Worm (Caenorhabditis elegans) whole organism, L4 larva: ENCODE data around the gene F21H7.3.

Experiments used
- D1046.2 ChIP-seq: fragments of 200-800 bp; sonication (Bioruptor generic); IDR thresholded peaks from 2 replicates; pipeline ENCODE4 v1.3.6; 2022; ENCODE audit warnings: missing genetic modification characterization, missing compliant biosample characterization
- F10B5.3 ChIP-seq: sonication (generic microtip); optimal IDR thresholded peaks from 2 replicates; lab custom pipeline; 2016; ENCODE audit warnings: mild to moderate bottlenecking, missing genetic modification characterization, missing compliant biosample characterization
- F26F4.8 ChIP-seq: fragments of 200-800 bp; sonication (Bioruptor generic); conservative IDR thresholded peaks from 2 replicates; pipeline ENCODE4 v1.3.6; 2022; ENCODE audit warnings: missing genetic modification characterization, missing compliant biosample characterization
- F49E8.2 ChIP-seq: sonication (generic microtip); optimal IDR thresholded peaks from 2 replicates; lab custom pipeline; 2016; ENCODE audit warnings: missing compliant biosample characterization, mild to moderate bottlenecking, missing genetic modification characterization, borderline replicate concordance
- T20F7.1 ChIP-seq: fragments of 200-800 bp; sonication (Bioruptor generic); optimal IDR thresholded peaks from 2 replicates; lab custom pipeline; 2018; ENCODE audit warnings: mild to moderate bottlenecking, missing genetic modification characterization, missing compliant biosample characterization
- Y105C5A.15 ChIP-seq: fragments of 200-800 bp; sonication (Bioruptor generic); IDR thresholded peaks from 2 replicates; pipeline ENCODE4 v1.3.6; 2022; ENCODE audit warnings: missing genetic modification characterization, missing compliant biosample characterization
- ZK337.2 ChIP-seq: fragments of 200-800 bp; sonication (Bioruptor generic); IDR thresholded peaks from 2 replicates; pipeline ENCODE4 v1.3.6; 2022; ENCODE audit warnings: missing genetic modification reagents, missing genetic modification characterization, missing compliant biosample characterization
- ZK546.5 ChIP-seq, 2 experiments: sonication (generic microtip); optimal IDR thresholded peaks; 2 replicates each; lab custom pipeline; 2017; ENCODE audit warnings: missing biosample characterization in 2 of 2, missing genetic modification characterization in 2 of 2
- aly-2 ChIP-seq: sonication (generic microtip); optimal IDR thresholded peaks from 2 replicates; lab custom pipeline; 2018; ENCODE audit warnings: missing biosample characterization, missing genetic modification characterization
- ama-1 ChIP-seq: fragments of 150-350 bp; optimal IDR thresholded peaks from 2 replicates; lab custom pipeline; 2014; ENCODE audit warnings: inconsistent platforms, mixed read lengths
- arid-1 ChIP-seq: fragments of 200-800 bp; sonication (Bioruptor generic); conservative IDR thresholded peaks from 2 replicates; pipeline ENCODE4 v1.3.6; 2022; ENCODE audit warnings: missing genetic modification reagents, missing genetic modification characterization, missing compliant biosample characterization
- ceh-32 ChIP-seq: sonication (generic microtip); optimal IDR thresholded peaks from 2 replicates; lab custom pipeline; 2016; ENCODE audit warnings: mild to moderate bottlenecking, missing genetic modification characterization, missing compliant biosample characterization; ENCODE audit not compliant: poor library complexity
- ceh-44 ChIP-seq: fragments of 200-800 bp; sonication (Bioruptor generic); IDR thresholded peaks from 2 replicates; pipeline ENCODE4 v1.3.6; 2022; ENCODE audit warnings: missing genetic modification reagents, missing genetic modification characterization, missing compliant biosample characterization
- ces-1 ChIP-seq: fragments of 150-350 bp; sonication (generic microtip); optimal IDR thresholded peaks from 4 replicates; lab custom pipeline; 2014; ENCODE audit warnings: missing biosample characterization, missing genetic modification reagents, missing genetic modification characterization
- daf-16 ChIP-seq, 3 experiments: sonication (generic microtip); optimal IDR thresholded peaks; 2 replicates each; lab custom pipeline; 2016 to 2017; ENCODE audit warnings: missing genetic modification characterization in 3 of 3, missing genetic modification reagents in 3 of 3, mild to moderate bottlenecking in 2 of 3, missing compliant biosample characterization in 2 of 3, missing biosample characterization in 1 of 3, moderate library complexity in 1 of 3
- dmd-6 ChIP-seq: fragments of 200-800 bp; sonication (Bioruptor generic); IDR thresholded peaks from 2 replicates; pipeline ENCODE4 v1.3.6; 2022; ENCODE audit warnings: missing genetic modification reagents, missing genetic modification characterization, missing compliant biosample characterization
- egl-43 ChIP-seq: fragments of 200-800 bp; sonication (Bioruptor generic); IDR thresholded peaks from 2 replicates; pipeline ENCODE4 v1.3.6; 2022; ENCODE audit warnings: missing genetic modification reagents, missing genetic modification characterization, missing compliant biosample characterization
- hif-1 ChIP-seq, 2 experiments: sonication (generic microtip); optimal IDR thresholded peaks; 2 replicates each; lab custom pipeline; 2016 to 2017; ENCODE audit warnings: missing compliant biosample characterization in 2 of 2, missing genetic modification characterization in 2 of 2, missing genetic modification reagents in 2 of 2, missing genotype in 2 of 2, mild to moderate bottlenecking in 1 of 2
- hlh-11 ChIP-seq: fragments of 200-800 bp; sonication (Bioruptor generic); optimal IDR thresholded peaks from 2 replicates; lab custom pipeline; 2018; ENCODE audit warnings: mild to moderate bottlenecking, missing genetic modification characterization, missing compliant biosample characterization
- hlh-30 ChIP-seq: sonication (generic microtip); optimal IDR thresholded peaks from 2 replicates; lab custom pipeline; 2017; ENCODE audit warnings: antibody characterized with exemption, mild to moderate bottlenecking, missing genetic modification characterization, missing compliant biosample characterization; ENCODE audit not compliant: insufficient read depth
- lin-1 ChIP-seq: fragments of 200-800 bp; sonication (Bioruptor generic); IDR thresholded peaks from 2 replicates; pipeline ENCODE4 v1.3.6; 2022; ENCODE audit warnings: missing genetic modification reagents, missing genetic modification characterization, missing compliant biosample characterization
- lin-13 ChIP-seq: fragments of 150-350 bp; optimal IDR thresholded peaks from 2 replicates; lab custom pipeline; 2014; ENCODE audit warnings: missing biosample characterization, missing genetic modification reagents, missing genetic modification characterization
- lin-38 ChIP-seq: fragments of 200-800 bp; sonication (Bioruptor generic); IDR thresholded peaks from 2 replicates; pipeline ENCODE4 v1.3.6; 2022; ENCODE audit warnings: missing genetic modification reagents, missing genetic modification characterization, missing compliant biosample characterization
- lir-3 ChIP-seq: sonication (generic microtip); optimal IDR thresholded peaks from 2 replicates; lab custom pipeline; 2016; ENCODE audit warnings: mild to moderate bottlenecking, missing genetic modification characterization, missing compliant biosample characterization
- mdl-1 ChIP-seq, 2 experiments: fragments of 150-350 bp in 1 of 2; sonication (generic microtip) in 1 of 2; optimal IDR thresholded peaks; 2 replicates each; lab custom pipeline; 2014 to 2017; ENCODE audit warnings: missing biosample characterization in 2 of 2, missing genetic modification characterization in 2 of 2
- mxl-2 ChIP-seq: fragments of 200-800 bp; sonication (Bioruptor generic); conservative IDR thresholded peaks from 2 replicates; pipeline ENCODE4 v1.3.6; 2022; ENCODE audit warnings: missing genetic modification reagents, missing genetic modification characterization, missing compliant biosample characterization
- mxl-3 ChIP-seq: fragments of 200-800 bp; sonication (Bioruptor generic); optimal IDR thresholded peaks from 2 replicates; lab custom pipeline; 2018; ENCODE audit warnings: mild to moderate bottlenecking, missing genetic modification characterization, missing compliant biosample characterization
- nhr-102 ChIP-seq: sonication (generic microtip); optimal IDR thresholded peaks from 2 replicates; lab custom pipeline; 2016; ENCODE audit warnings: mild to moderate bottlenecking, missing genetic modification characterization, moderate library complexity, missing compliant biosample characterization
- nhr-111 ChIP-seq: fragments of 200-800 bp; sonication (Bioruptor generic); optimal IDR thresholded peaks from 2 replicates; lab custom pipeline; 2018; ENCODE audit warnings: mild to moderate bottlenecking, missing genetic modification characterization, missing compliant biosample characterization
- nhr-237 ChIP-seq: sonication (generic microtip); optimal IDR thresholded peaks from 2 replicates; lab custom pipeline; 2017; ENCODE audit warnings: missing biosample characterization, missing genetic modification characterization
- nhr-48 ChIP-seq: sonication (generic microtip); optimal IDR thresholded peaks from 2 replicates; lab custom pipeline; 2016; ENCODE audit warnings: mild to moderate bottlenecking, missing genetic modification characterization, missing compliant biosample characterization
- pha-4 ChIP-seq, 2 experiments: fragments of 150-350 bp in 1 of 2; fragments of 200-800 bp in 1 of 2; sonication (Bioruptor generic) in 1 of 2; IDR thresholded peaks in 1 of 2; optimal IDR thresholded peaks in 1 of 2; 2 replicates each; pipeline versions ENCODE4 v1.3.6 to Lab custom; 2014 to 2022; ENCODE audit warnings: missing genetic modification characterization in 2 of 2, missing genetic modification reagents in 2 of 2, missing biosample characterization in 1 of 2, missing compliant biosample characterization in 1 of 2
- pqm-1 ChIP-seq: sonication (generic microtip); optimal IDR thresholded peaks from 2 replicates; lab custom pipeline; 2017; ENCODE audit warnings: missing biosample characterization, missing genetic modification characterization
- sdz-12 ChIP-seq: fragments of 200-800 bp; sonication (Bioruptor generic); optimal IDR thresholded peaks from 2 replicates; lab custom pipeline; 2018; ENCODE audit warnings: mild to moderate bottlenecking, missing genetic modification characterization, missing compliant biosample characterization
- set-16 ChIP-seq: fragments of 200-800 bp; sonication (Bioruptor generic); IDR thresholded peaks from 2 replicates; pipeline ENCODE4 v1.3.6; 2022; ENCODE audit warnings: missing genetic modification reagents, missing genetic modification characterization, missing compliant biosample characterization
- skn-1 ChIP-seq: fragments of 150-350 bp; optimal IDR thresholded peaks from 2 replicates; lab custom pipeline; 2014; ENCODE audit warnings: missing biosample characterization, missing genetic modification characterization
- tag-97 ChIP-seq: fragments of 200-800 bp; sonication (Bioruptor generic); IDR thresholded peaks from 2 replicates; pipeline ENCODE4 v1.3.6; 2022; ENCODE audit warnings: missing genetic modification characterization, missing compliant biosample characterization
- unc-39 ChIP-seq: sonication (generic microtip); optimal IDR thresholded peaks from 2 replicates; lab custom pipeline; 2017; ENCODE audit warnings: missing biosample characterization, missing genetic modification characterization
- unc-62 ChIP-seq, 3 experiments: fragments of 150-350 bp in 1 of 3; sonication (generic microtip); optimal IDR thresholded peaks in 2 of 3; peaks in 1 of 3; 1 replicate in 1 of 3; 2 replicates in 2 of 3; lab custom pipeline; 2014 to 2017; ENCODE audit warnings: missing biosample characterization in 3 of 3, missing genetic modification characterization in 3 of 3, missing genetic modification reagents in 3 of 3, missing genotype in 1 of 3

F21H7.3 gene

DNA sequence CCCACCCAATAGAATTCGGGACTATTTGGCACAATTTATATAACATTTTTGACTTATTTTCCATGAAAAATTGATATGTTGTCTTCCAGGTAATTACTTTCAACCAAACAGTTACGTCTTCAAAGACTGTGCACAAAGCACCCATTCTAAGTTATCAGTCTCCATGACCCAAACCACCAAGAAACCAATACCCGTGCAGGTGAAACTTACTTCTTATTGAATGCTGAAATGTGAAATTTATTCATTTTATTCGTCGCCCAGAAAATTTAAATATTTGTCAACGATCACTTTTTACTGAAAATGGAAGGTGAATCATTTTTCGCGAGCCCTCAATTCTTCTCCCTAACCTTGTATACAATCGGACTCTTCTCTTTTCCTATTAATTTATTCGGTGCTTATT lies 44.5 kb downstream of the F21H7.3 start, which contains the start of gene srh-281:
Gene srh-281, plus strand, starts transcription at position 301 of the 400 bp plus-strand sequence.
- TF ChIP-seq arid-1 (GFP tag; lab: Robert Waterston, UW): no peak
- no peak for TF ChIP-seq F26F4.8 (GFP tag; lab: Robert Waterston, UW)
- TF ChIP-seq pqm-1 (tag; lab: Kevin White, UChicago): no peak
- no peak for TF ChIP-seq pha-4 (GFP tag; IDR thresholded peaks at IDR 0.05; lab: Robert Waterston, UW)
- TF ChIP-seq pha-4 (tag; optimal IDR thresholded peaks at IDR 0.05; lab: Kevin White, UChicago): no peak
- no peak for TF ChIP-seq ZK337.2 (GFP tag; lab: Robert Waterston, UW)
- no peak for TF ChIP-seq nhr-102 (tag; lab: Kevin White, UChicago)
- TF ChIP-seq ceh-44: no peak
- no peak for TF ChIP-seq aly-2
- TF ChIP-seq nhr-111: no peak
- TF ChIP-seq nhr-48: no peak
- TF ChIP-seq set-16: no peak
- TF ChIP-seq ceh-32 (tag; lab: Kevin White, UChicago): no peak
- no peak for TF ChIP-seq tag-97 (GFP tag; lab: Robert Waterston, UW)
- no peak for TF ChIP-seq nhr-237 (tag; lab: Kevin White, UChicago)
- TF ChIP-seq ZK546.5 (tag; optimal IDR thresholded peaks at IDR 0.05; lab: Kevin White, UChicago): no peak
- TF ChIP-seq lin-38: no peak
- TF ChIP-seq unc-62 (GFP tag; optimal IDR thresholded peaks at IDR 0.05 in 1 of 2; lab: Kevin White, UChicago): no peak
- no peak for TF ChIP-seq unc-62 (tag; optimal IDR thresholded peaks at IDR 0.05; lab: Kevin White, UChicago)

DNA sequence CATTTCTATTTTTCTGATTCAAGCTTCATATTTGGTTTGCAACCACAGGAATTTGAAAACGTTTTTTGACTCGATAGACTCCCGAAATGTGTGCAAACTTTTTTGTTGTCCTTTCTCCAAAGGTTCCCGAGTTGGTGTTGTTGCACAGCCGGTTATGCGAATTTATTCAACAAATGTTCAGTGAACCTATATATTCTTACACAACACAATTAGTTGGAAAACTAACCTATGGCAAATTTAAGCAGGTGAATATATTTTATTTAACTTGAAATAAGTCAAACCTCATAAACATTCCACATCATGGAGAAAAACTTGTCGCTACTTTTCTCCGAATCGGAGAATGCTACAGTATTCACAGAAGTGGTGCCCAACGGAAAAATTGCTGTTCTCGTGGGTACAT lies 51.7 kb downstream of the F21H7.3 start, which contains the start of gene srz-14:
Gene srz-14, plus strand, starts transcription at position 301 of the 400 bp plus-strand sequence.
- TF ChIP-seq lin-1 (GFP tag; lab: Robert Waterston, UW): no peak
- TF ChIP-seq F10B5.3: no peak
- TF ChIP-seq hif-1 (tag; optimal IDR thresholded peaks at IDR 0.05; lab: Kevin White, UChicago): no peak
- TF ChIP-seq daf-16 (GFP tag; optimal IDR thresholded peaks at IDR 0.05; lab: Kevin White, UChicago): no peak
- no peak for TF ChIP-seq daf-16 (tag; optimal IDR thresholded peaks at IDR 0.05; lab: Kevin White, UChicago)
- TF ChIP-seq ces-1 (GFP tag; lab: Kevin White, UChicago): no peak
- no peak for TF ChIP-seq skn-1 (tag; lab: Kevin White, UChicago)
- no peak for TF ChIP-seq Y105C5A.15 (GFP tag; lab: Robert Waterston, UW)
- no peak for TF ChIP-seq hlh-11 (tag; lab: Kevin White, UChicago)
- TF ChIP-seq mxl-3 (GFP tag; lab: Kevin White, UChicago): no peak
- no peak for TF ChIP-seq hlh-30 (tag; lab: Kevin White, UChicago)
- no peak for TF ChIP-seq lin-13
- TF ChIP-seq nhr-111: no peak
- no peak for TF ChIP-seq unc-39
- TF ChIP-seq T20F7.1 (GFP tag; lab: Kevin White, UChicago): no peak

- no peak for TF ChIP-seq mdl-1 (tag; optimal IDR thresholded peaks at IDR 0.05; lab: Kevin White, UChicago)
- no peak for TF ChIP-seq egl-43 (GFP tag; lab: Robert Waterston, UW)
- TF ChIP-seq sdz-12 (GFP tag; lab: Kevin White, UChicago): no peak
- TF ChIP-seq ama-1 (lab: Kevin White, UChicago): no peak
- TF ChIP-seq F49E8.2: no peak
- TF ChIP-seq nhr-237 (tag; lab: Kevin White, UChicago): no peak
- no peak for TF ChIP-seq mxl-2 (GFP tag; lab: Robert Waterston, UW)
- no peak for TF ChIP-seq ces-1 (GFP tag; lab: Kevin White, UChicago)
- TF ChIP-seq hlh-11 (tag; lab: Kevin White, UChicago): no peak
- TF ChIP-seq ceh-44: no peak
- TF ChIP-seq set-16: no peak
- no peak for TF ChIP-seq lir-3 (tag; lab: Kevin White, UChicago)
- TF ChIP-seq D1046.2 (GFP tag; lab: Robert Waterston, UW): no peak
- no peak for TF ChIP-seq dmd-6
Observed at ce11 chrV:16182918-16183317, 52.1 kb downstream of the F21H7.3 start, which contains the start of gene srh-277. Gene srh-277, plus strand, starts transcription at chrV:16183218.
